Fruit fly (Drosophila melanogaster) whole organism, embryonic: ENCODE results near the gene EMC5.

ENCODE experiments used
- Aef1 ChIP-seq: fragments of 200-800 bp; sonication (Bioruptor generic); IDR thresholded peaks from 3 replicates; pipeline ENCODE4 v1.3.6; 2022; ENCODE audit warnings: missing biosample characterization, missing genetic modification characterization
- Asciz ChIP-seq: fragments of 200-800 bp; sonication (Bioruptor generic); optimal IDR thresholded peaks from 2 replicates; lab custom pipeline; 2017; ENCODE audit warnings: missing biosample characterization, mild to moderate bottlenecking, missing genetic modification characterization, missing genetic modification reagents
- CG10147 ChIP-seq: fragments of 200-800 bp; sonication (Bioruptor generic); optimal IDR thresholded peaks from 2 replicates; lab custom pipeline; 2019; ENCODE audit warnings: missing biosample characterization, mild to moderate bottlenecking, missing genetic modification characterization, moderate library complexity
- CG10565 ChIP-seq: fragments of 200-800 bp; sonication (Bioruptor generic); optimal IDR thresholded peaks from 3 replicates; lab custom pipeline; 2016; ENCODE audit warnings: missing biosample characterization, mild to moderate bottlenecking, missing genetic modification characterization
- CG10979 ChIP-seq: fragments of 200-800 bp; sonication (Bioruptor generic); optimal IDR thresholded peaks from 2 replicates; lab custom pipeline; 2018; ENCODE audit warnings: missing biosample characterization, mild to moderate bottlenecking, missing genetic modification characterization, moderate library complexity
- CG11723 ChIP-seq: fragments of 200-800 bp; sonication (Bioruptor generic); optimal IDR thresholded peaks from 2 replicates; lab custom pipeline; 2017; ENCODE audit warnings: missing biosample characterization, mild to moderate bottlenecking, missing genetic modification characterization
- CG12391 ChIP-seq: fragments of 200-800 bp; sonication (Bioruptor generic); optimal IDR thresholded peaks from 3 replicates; lab custom pipeline; 2018; ENCODE audit warnings: missing biosample characterization, mild to moderate bottlenecking, missing genetic modification characterization, moderate library complexity
- CG13287 ChIP-seq: fragments of 200-800 bp; sonication (Bioruptor generic); IDR thresholded peaks from 2 replicates; pipeline ENCODE4 v1.3.6; 2022; ENCODE audit warnings: missing biosample characterization, missing genetic modification characterization; ENCODE audit not compliant: partially characterized antibody
- CG13775 ChIP-seq: fragments of 200-800 bp; sonication (Bioruptor generic); optimal IDR thresholded peaks from 3 replicates; lab custom pipeline; 2017; ENCODE audit warnings: missing biosample characterization, mild to moderate bottlenecking, missing genetic modification characterization
- CG13894 ChIP-seq: fragments of 200-800 bp; sonication (Bioruptor generic); optimal IDR thresholded peaks from 3 replicates; lab custom pipeline; 2018; ENCODE audit warnings: missing biosample characterization, mild to moderate bottlenecking, missing genetic modification characterization, moderate library complexity
- CG14441 ChIP-seq: fragments of 200-800 bp; sonication (Bioruptor generic); IDR thresholded peaks from 2 replicates; pipeline ENCODE4 v1.3.6; 2022; ENCODE audit warnings: missing biosample characterization, missing genetic modification characterization
- CG14710 ChIP-seq: fragments of 200-800 bp; sonication (Bioruptor generic); optimal IDR thresholded peaks from 3 replicates; lab custom pipeline; 2019; ENCODE audit warnings: missing biosample characterization, mild to moderate bottlenecking, missing genetic modification characterization, moderate library complexity
- CG1529 ChIP-seq: fragments of 200-800 bp; sonication (Bioruptor generic); optimal IDR thresholded peaks from 3 replicates; lab custom pipeline; 2018; ENCODE audit warnings: missing biosample characterization, missing genetic modification characterization
- CG15514 ChIP-seq: fragments of 200-800 bp; sonication (Bioruptor generic); optimal IDR thresholded peaks from 3 replicates; lab custom pipeline; 2017; ENCODE audit warnings: missing biosample characterization, missing genetic modification characterization, mild to moderate bottlenecking, moderate library complexity, missing genetic modification reagents
- CG18764 ChIP-seq: fragments of 200-800 bp; sonication (Bioruptor generic); optimal IDR thresholded peaks from 3 replicates; lab custom pipeline; 2016; ENCODE audit warnings: missing biosample characterization, missing genetic modification characterization
- CG33213 ChIP-seq: fragments of 200-800 bp; sonication (Bioruptor generic); optimal IDR thresholded peaks from 3 replicates; lab custom pipeline; 2016; ENCODE audit warnings: missing biosample characterization, missing genetic modification characterization
- CG34224 ChIP-seq: fragments of 200-800 bp; sonication (Bioruptor generic); IDR thresholded peaks from 3 replicates; pipeline ENCODE4 v1.3.6; 2022; ENCODE audit warnings: missing biosample characterization, missing genetic modification characterization; ENCODE audit not compliant: partially characterized antibody
- CG6791 ChIP-seq: fragments of 200-800 bp; sonication (Bioruptor generic); IDR thresholded peaks from 3 replicates; pipeline ENCODE4 v1.3.6; 2022; ENCODE audit warnings: missing biosample characterization, missing genetic modification characterization; ENCODE audit not compliant: partially characterized antibody
- CG6813 ChIP-seq: fragments of 200-800 bp; sonication (Bioruptor generic); optimal IDR thresholded peaks from 2 replicates; lab custom pipeline; 2017; ENCODE audit warnings: missing biosample characterization, missing genetic modification characterization, mild to moderate bottlenecking, moderate library complexity, missing genetic modification reagents
- CG8290 ChIP-seq, 3 experiments: fragments of 200-800 bp; sonication (Bioruptor generic); optimal IDR thresholded peaks; 2 replicates each; lab custom pipeline; 2016 to 2019; ENCODE audit warnings: missing biosample characterization in 3 of 3, missing genetic modification characterization in 3 of 3, mild to moderate bottlenecking in 2 of 3, moderate library complexity in 1 of 3
- CTCF ChIP-seq: fragments of 200-800 bp; sonication (Bioruptor generic); optimal IDR thresholded peaks from 2 replicates; lab custom pipeline; 2017; ENCODE audit warnings: missing biosample characterization, mild to moderate bottlenecking, missing genetic modification characterization, moderate library complexity
- CkIIα-i1 ChIP-seq: fragments of 200-800 bp; sonication (Bioruptor generic); IDR thresholded peaks from 2 replicates; pipeline ENCODE4 v1.3.6; 2022; ENCODE audit warnings: missing biosample characterization, missing genetic modification characterization
- HLH4C ChIP-seq: fragments of 200-800 bp; sonication (Bioruptor generic); IDR thresholded peaks from 3 replicates; pipeline ENCODE4 v1.3.6; 2022; ENCODE audit warnings: missing biosample characterization, missing genetic modification characterization; ENCODE audit not compliant: partially characterized antibody
- MESR4 ChIP-seq: fragments of 200-800 bp; sonication (Bioruptor generic); optimal IDR thresholded peaks from 2 replicates; lab custom pipeline; 2018; ENCODE audit warnings: missing biosample characterization, mild to moderate bottlenecking, missing genetic modification characterization, moderate library complexity
- Opbp ChIP-seq: fragments of 200-800 bp; sonication (Bioruptor generic); IDR thresholded peaks from 3 replicates; pipeline ENCODE4 v1.3.6; 2022; ENCODE audit warnings: missing biosample characterization, missing genetic modification characterization; ENCODE audit not compliant: partially characterized antibody
- Sin3A ChIP-seq: fragments of >200 bp; optimal IDR thresholded peaks from 2 replicates; lab custom pipeline; 2018
- Sry-δ ChIP-seq: fragments of 200-800 bp; sonication (Bioruptor generic); optimal IDR thresholded peaks from 2 replicates; lab custom pipeline; 2016; ENCODE audit warnings: missing biosample characterization, missing genetic modification characterization
- Xrp1 ChIP-seq: fragments of 200-800 bp; sonication (Bioruptor generic); IDR thresholded peaks from 2 replicates; pipeline ENCODE4 v1.3.6; 2022; ENCODE audit warnings: missing biosample characterization, missing genetic modification characterization
- YL-1 ChIP-seq: fragments of 200-800 bp; sonication (Bioruptor generic); optimal IDR thresholded peaks from 3 replicates; lab custom pipeline; 2017; ENCODE audit warnings: missing biosample characterization, mild to moderate bottlenecking, missing genetic modification characterization
- ac ChIP-seq: fragments of 200-800 bp; sonication (Bioruptor generic); optimal IDR thresholded peaks from 3 replicates; lab custom pipeline; 2017; ENCODE audit warnings: missing biosample characterization, mild to moderate bottlenecking, missing genetic modification characterization
- amos ChIP-seq: fragments of 200-800 bp; sonication (Bioruptor generic); IDR thresholded peaks from 2 replicates; pipeline ENCODE4 v1.3.6; 2022; ENCODE audit warnings: missing biosample characterization, missing genetic modification characterization; ENCODE audit not compliant: partially characterized antibody
- bbx ChIP-seq: fragments of 200-800 bp; sonication (Bioruptor generic); IDR thresholded peaks from 2 replicates; pipeline ENCODE4 v1.3.6; 2022; ENCODE audit warnings: missing biosample characterization, missing genetic modification characterization; ENCODE audit not compliant: partially characterized antibody
- emc ChIP-seq: fragments of 200-800 bp; sonication (Bioruptor generic); optimal IDR thresholded peaks from 2 replicates; lab custom pipeline; 2016; ENCODE audit warnings: missing biosample characterization, missing genetic modification characterization
- ewg ChIP-seq: fragments of 200-800 bp; sonication (Bioruptor generic); optimal IDR thresholded peaks from 3 replicates; lab custom pipeline; 2017; ENCODE audit warnings: mild to moderate bottlenecking, missing biosample characterization, missing genetic modification reagents, missing genetic modification characterization
- gce ChIP-seq: fragments of 200-800 bp; sonication (Bioruptor generic); IDR thresholded peaks from 3 replicates; pipeline ENCODE4 v1.3.6; 2022; ENCODE audit warnings: missing biosample characterization, missing genetic modification characterization
- hbn ChIP-seq: fragments of 200-800 bp; sonication (Bioruptor generic); IDR thresholded peaks from 2 replicates; pipeline ENCODE4 v1.3.6; 2022; ENCODE audit warnings: missing biosample characterization, missing genetic modification characterization; ENCODE audit not compliant: partially characterized antibody
- hth ChIP-seq: fragments of >200 bp; optimal IDR thresholded peaks from 2 replicates; lab custom pipeline; 2017; ENCODE audit warnings: inconsistent platforms
- lilli ChIP-seq: fragments of 200-800 bp; sonication (Bioruptor generic); optimal IDR thresholded peaks from 3 replicates; lab custom pipeline; 2016; ENCODE audit warnings: missing biosample characterization, missing genetic modification characterization
- mirr ChIP-seq: fragments of 200-800 bp; sonication (Bioruptor generic); optimal IDR thresholded peaks from 3 replicates; lab custom pipeline; 2018; ENCODE audit warnings: missing biosample characterization, mild to moderate bottlenecking, missing genetic modification characterization
- onecut ChIP-seq: fragments of 200-800 bp; sonication (Bioruptor generic); IDR thresholded peaks from 2 replicates; pipeline ENCODE4 v1.3.6; 2022; ENCODE audit warnings: missing biosample characterization, missing genetic modification characterization
- phol ChIP-seq: fragments of 200-800 bp; sonication (Bioruptor generic); optimal IDR thresholded peaks from 3 replicates; lab custom pipeline; 2018; ENCODE audit warnings: missing biosample characterization, mild to moderate bottlenecking, missing genetic modification characterization, moderate library complexity
- ranshi ChIP-seq: fragments of 200-800 bp; sonication (Bioruptor generic); IDR thresholded peaks from 2 replicates; pipeline ENCODE4 v1.3.6; 2022; ENCODE audit warnings: missing biosample characterization, missing genetic modification characterization
- sd ChIP-seq: fragments of 200-800 bp; sonication (Bioruptor generic); optimal IDR thresholded peaks from 3 replicates; lab custom pipeline; 2018; ENCODE audit warnings: missing biosample characterization, mild to moderate bottlenecking, missing genetic modification characterization, moderate library complexity
- slbo ChIP-seq: fragments of 200-800 bp; sonication (Bioruptor generic); IDR thresholded peaks from 2 replicates; pipeline ENCODE4 v1.3.6; 2022; ENCODE audit warnings: missing biosample characterization, missing genetic modification characterization
- ssp ChIP-seq: fragments of 200-800 bp; sonication (Bioruptor generic); IDR thresholded peaks from 2 replicates; pipeline ENCODE4 v1.3.6; 2022; ENCODE audit warnings: missing biosample characterization, missing genetic modification characterization
- tna ChIP-seq: fragments of 200-800 bp; sonication (Bioruptor generic); IDR thresholded peaks from 2 replicates; pipeline ENCODE4 v1.3.6; 2022; ENCODE audit warnings: missing biosample characterization, missing genetic modification characterization; ENCODE audit not compliant: partially characterized antibody
- twi ChIP-seq: fragments of 200-800 bp; optimal IDR thresholded peaks from 2 replicates; lab custom pipeline; 2019; ENCODE audit warnings: missing biosample characterization, mild to moderate bottlenecking, missing genetic modification characterization, moderate library complexity
- zen2 ChIP-seq: fragments of 200-800 bp; sonication (Bioruptor generic); IDR thresholded peaks from 3 replicates; pipeline ENCODE4 v1.3.6; 2022; ENCODE audit warnings: missing biosample characterization, missing genetic modification characterization; ENCODE audit not compliant: partially characterized antibody

EMC5 gene

DNA sequence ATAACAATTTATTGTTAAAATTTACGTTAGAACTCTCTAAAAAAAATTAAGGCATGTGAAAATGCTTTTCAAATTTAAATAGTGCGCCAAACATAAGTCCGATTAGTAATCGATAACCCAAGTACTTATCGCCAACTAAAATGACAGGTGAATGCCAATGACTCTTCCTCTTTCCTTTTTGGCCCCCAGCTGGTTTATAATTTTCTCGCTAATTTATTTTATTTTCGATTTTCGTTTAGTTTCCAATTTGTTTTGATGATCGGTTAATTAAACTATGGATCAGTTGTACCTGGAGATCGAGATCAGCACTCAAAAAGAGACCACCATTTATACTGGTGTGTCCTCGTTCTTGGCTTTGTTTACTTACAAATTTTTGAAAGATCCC lies 38.8 kb upstream of the EMC5 start, which contains the start of gene CG10428 (continued):
- TF ChIP-seq CG10979 (tag; lab: Kevin White, UChicago) (no peak), Asciz (GFP tag; lab: Kevin White, UChicago) (no peak), onecut (GFP tag; lab: Robert Waterston, UW) (no peak), CG13287 (GFP tag; lab: Robert Waterston, UW) (peak; percentile 61; the same call in 1 of the 2 replicates), CG11723 (GFP tag; lab: Kevin White, UChicago) (no peak), CG15514 (peak; percentile 36), CG18764 (no peak), Aef1 (GFP tag; lab: Robert Waterston, UW) (no peak), YL-1 (GFP tag; lab: Kevin White, UChicago) (no peak)

DNA sequence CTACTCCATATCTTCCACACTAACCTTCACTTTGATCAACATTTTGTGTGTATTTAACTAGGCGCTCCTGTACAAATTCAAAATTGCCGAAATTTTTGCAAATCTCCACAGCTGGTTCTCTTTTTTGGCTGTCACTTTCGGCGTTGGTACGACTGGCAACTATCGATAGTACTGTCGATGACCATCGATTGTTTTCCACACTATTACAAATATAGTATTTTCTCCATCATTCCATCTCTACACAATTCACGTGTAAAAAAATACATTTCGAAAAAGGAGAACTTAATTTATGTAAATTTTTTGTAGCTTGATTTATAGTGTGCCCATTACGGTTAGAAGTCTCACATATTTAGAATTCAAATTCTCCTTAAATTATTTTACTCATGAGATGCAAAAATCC lies 35.8 kb upstream of the EMC5 start, which contains the start of gene Nedd8:
Nedd8 (minus strand) TSS at position 164 of the 400 bp plus-strand sequence.
- TF ChIP-seq bbx (GFP tag; lab: Robert Waterston, UW) (peak; percentile 91), CG14710 (peak; percentile 30), gce (GFP tag; lab: Robert Waterston, UW) (no peak), CG34224 (GFP tag; lab: Robert Waterston, UW) (peak; percentile 84), CG12391 (tag; lab: Kevin White, UChicago) (peak; percentile 38), sd (tag; lab: Kevin White, UChicago) (peak; percentile 15), amos (GFP tag; lab: Robert Waterston, UW) (peak; percentile 93), YL-1 (GFP tag; lab: Kevin White, UChicago) (peak; percentile 75), mirr (GFP tag; lab: Kevin White, UChicago) (no peak), hth (no peak), CG6813 (no peak), Opbp (GFP tag; lab: Robert Waterston, UW) (peak; percentile 91), CG8290 (GFP tag; optimal IDR thresholded peaks at IDR 0.05; lab: Kevin White, UChicago) (no peak), CG8290 (tag; optimal IDR thresholded peaks at IDR 0.05; lab: Kevin White, UChicago) (peak in 1 of 2 experiments; percentile 45), tna (GFP tag; lab: Robert Waterston, UW) (peak; percentile 69), CG13894 (peak; percentile 30), ranshi (GFP tag; lab: Robert Waterston, UW) (no peak), phol (tag; lab: Kevin White, UChicago) (peak; percentile 32), twi (no peak), zen2 (GFP tag; lab: Robert Waterston, UW) (peak; percentile 81), HLH4C (GFP tag; lab: Robert Waterston, UW) (peak; percentile 78), CG6791 (GFP tag; lab: Robert Waterston, UW) (peak; percentile 85), CG1529 (no peak), CkIIα-i1 (GFP tag; lab: Robert Waterston, UW) (no peak), slbo (GFP tag; lab: Robert Waterston, UW) (peak; percentile 42; the same call in 1 of the 2 replicates), lilli (GFP tag; lab: Kevin White, UChicago) (peak; percentile 33), Sin3A (lab: Kevin White, UChicago) (peak; percentile 11), CG13287 (GFP tag; lab: Robert Waterston, UW) (peak; percentile 95), emc (GFP tag; lab: Kevin White, UChicago) (no peak), Sry-δ (GFP tag; lab: Kevin White, UChicago) (peak; percentile 90), hbn (peak; percentile 90), ewg (no peak), CTCF (GFP tag; lab: Kevin White, UChicago) (peak; percentile 62), MESR4 (peak; percentile 63), ac (GFP tag; lab: Kevin White, UChicago) (no peak), ssp (GFP tag; lab: Robert Waterston, UW) (no peak), CG10565 (GFP tag; lab: Kevin White, UChicago) (no peak), CG10147 (GFP tag; lab: Kevin White, UChicago) (peak; percentile 7), CG13775 (GFP tag; lab: Kevin White, UChicago) (no peak), CG14441 (GFP tag; lab: Robert Waterston, UW) (no peak), CG33213 (peak; percentile 15), Xrp1 (peak; percentile 20; the same call in 1 of the 2 replicates)
